Worm (Caenorhabditis elegans) whole organism, young adult: ENCODE results near the gene pch-2.
A peak's percentile ranks its signal among the peaks of the same experiment; 100 is the strongest.

ENCODE experiments used
- B0019.2 ChIP-seq: fragments of 200-800 bp; sonication (Bioruptor generic); conservative IDR thresholded peaks from 2 replicates; pipeline ENCODE4 v1.3.6; 2022; ENCODE audit warnings: missing genetic modification reagents, missing genetic modification characterization, missing compliant biosample characterization
- B0336.3 ChIP-seq: fragments of 200-800 bp; sonication (Bioruptor generic); IDR thresholded peaks from 2 replicates; pipeline ENCODE4 v1.3.6; 2022; ENCODE audit warnings: missing genetic modification characterization, missing compliant biosample characterization
- D2030.7 ChIP-seq: fragments of 200-800 bp; sonication (Bioruptor generic); IDR thresholded peaks from 2 replicates; pipeline ENCODE4 v1.3.6; 2022; ENCODE audit warnings: missing genetic modification reagents, missing genetic modification characterization, missing compliant biosample characterization
- F52B5.7 ChIP-seq: sonication (generic microtip); optimal IDR thresholded peaks from 2 replicates; lab custom pipeline; 2016; ENCODE audit warnings: mild to moderate bottlenecking, missing genetic modification characterization, missing compliant biosample characterization
- F55B11.4 ChIP-seq: sonication (generic microtip); optimal IDR thresholded peaks from 2 replicates; lab custom pipeline; 2016; ENCODE audit warnings: missing compliant biosample characterization, missing genetic modification characterization, borderline replicate concordance; ENCODE audit not compliant: insufficient read depth
- F57C9.4 ChIP-seq: sonication (generic microtip); optimal IDR thresholded peaks from 2 replicates; lab custom pipeline; 2017; ENCODE audit warnings: mild to moderate bottlenecking, missing genetic modification characterization, missing compliant biosample characterization
- K12H6.12 ChIP-seq: fragments of 200-800 bp; sonication (Bioruptor generic); optimal IDR thresholded peaks from 2 replicates; lab custom pipeline; 2018; ENCODE audit warnings: mild to moderate bottlenecking, missing genetic modification characterization, missing compliant biosample characterization
- Y67H2A.10 ChIP-seq: fragments of 200-800 bp; sonication (Bioruptor generic); conservative IDR thresholded peaks from 2 replicates; pipeline ENCODE4 v1.3.6; 2022; ENCODE audit warnings: missing genetic modification reagents, missing genetic modification characterization, missing compliant biosample characterization
- ZK185.1 ChIP-seq: sonication (generic microtip); optimal IDR thresholded peaks from 2 replicates; lab custom pipeline; 2016; ENCODE audit warnings: mild to moderate bottlenecking, missing genetic modification characterization, missing compliant biosample characterization; ENCODE audit not compliant: poor library complexity, severe bottlenecking
- ama-1 ChIP-seq, 3 experiments: fragments of 150-350 bp in 1 of 3; sonication (generic microtip) in 2 of 3; optimal IDR thresholded peaks; 2 replicates each; lab custom pipeline; 2014 to 2018; ENCODE audit warnings: missing biosample characterization in 2 of 3, missing genetic modification characterization in 2 of 3, missing genetic modification reagents in 2 of 3
- athp-1 ChIP-seq: sonication (generic microtip); optimal IDR thresholded peaks from 2 replicates; lab custom pipeline; 2017; ENCODE audit warnings: mild to moderate bottlenecking, missing genetic modification characterization, missing compliant biosample characterization
- attf-3 ChIP-seq: fragments of 200-800 bp; sonication (Bioruptor generic); conservative IDR thresholded peaks from 2 replicates; pipeline ENCODE4 v1.3.6; 2022; ENCODE audit warnings: missing genetic modification reagents, missing genetic modification characterization, missing compliant biosample characterization
- attf-6 ChIP-seq: fragments of 200-800 bp; sonication (Bioruptor generic); IDR thresholded peaks from 2 replicates; pipeline ENCODE4 v1.3.6; 2022; ENCODE audit warnings: missing genetic modification reagents, missing genetic modification characterization, missing compliant biosample characterization
- bed-2 ChIP-seq: fragments of 200-800 bp; sonication (Bioruptor generic); IDR thresholded peaks from 2 replicates; pipeline ENCODE4 v1.3.6; 2022; ENCODE audit warnings: missing genetic modification reagents, missing genetic modification characterization, missing compliant biosample characterization
- cebp-1 ChIP-seq, 2 experiments: fragments of 200-800 bp in 1 of 2; sonication (Bioruptor generic) in 1 of 2; sonication (generic microtip) in 1 of 2; IDR thresholded peaks in 1 of 2; optimal IDR thresholded peaks in 1 of 2; 2 replicates each; pipeline versions ENCODE4 v1.3.6 to Lab custom; 2017 to 2022; ENCODE audit warnings: missing compliant biosample characterization in 2 of 2, missing genetic modification characterization in 2 of 2, mild to moderate bottlenecking in 1 of 2, missing genetic modification reagents in 1 of 2, moderate library complexity in 1 of 2
- ceh-100 ChIP-seq: fragments of 200-800 bp; sonication (Bioruptor generic); IDR thresholded peaks from 2 replicates; pipeline ENCODE4 v1.3.6; 2022; ENCODE audit warnings: missing genetic modification reagents, missing genetic modification characterization, missing compliant biosample characterization
- ceh-79 ChIP-seq: sonication (generic microtip); optimal IDR thresholded peaks from 2 replicates; lab custom pipeline; 2017; ENCODE audit warnings: mild to moderate bottlenecking, missing genetic modification characterization, missing compliant biosample characterization
- die-1 ChIP-seq: sonication (generic microtip); optimal IDR thresholded peaks from 2 replicates; lab custom pipeline; 2016; ENCODE audit warnings: missing genotype, mild to moderate bottlenecking, missing genetic modification characterization, missing compliant biosample characterization
- dox-1 ChIP-seq: fragments of 200-800 bp; sonication (Bioruptor generic); IDR thresholded peaks from 2 replicates; pipeline ENCODE4 v1.3.6; 2022; ENCODE audit warnings: missing genetic modification reagents, missing genetic modification characterization, missing compliant biosample characterization
- egl-44 ChIP-seq: fragments of 200-800 bp; sonication (Bioruptor generic); IDR thresholded peaks from 2 replicates; pipeline ENCODE4 v1.3.6; 2022; ENCODE audit warnings: missing genetic modification reagents, missing genetic modification characterization, missing compliant biosample characterization
- ekl-4 ChIP-seq: fragments of 200-800 bp; sonication (Bioruptor generic); IDR thresholded peaks from 2 replicates; pipeline ENCODE4 v1.3.6; 2022; ENCODE audit warnings: missing genetic modification reagents, missing genetic modification characterization, missing compliant biosample characterization
- ets-4 ChIP-seq: fragments of 200-800 bp; sonication (Bioruptor generic); optimal IDR thresholded peaks from 2 replicates; lab custom pipeline; 2018; ENCODE audit warnings: mild to moderate bottlenecking, missing genetic modification characterization, missing compliant biosample characterization
- hmg-1.2 ChIP-seq: fragments of 200-800 bp; sonication (Bioruptor generic); IDR thresholded peaks from 2 replicates; pipeline ENCODE4 v1.3.6; 2022; ENCODE audit warnings: missing genetic modification reagents, missing genetic modification characterization, missing compliant biosample characterization
- hrde-1 ChIP-seq: sonication (generic microtip); optimal IDR thresholded peaks from 2 replicates; lab custom pipeline; 2016; ENCODE audit warnings: missing genetic modification characterization, mild to moderate bottlenecking, missing compliant biosample characterization, moderate library complexity, missing genotype, missing genetic modification reagents, borderline replicate concordance
- lin-40 ChIP-seq: sonication (generic microtip); optimal IDR thresholded peaks from 2 replicates; lab custom pipeline; 2016; ENCODE audit warnings: missing genetic modification characterization, mild to moderate bottlenecking, missing compliant biosample characterization, missing genotype, missing genetic modification reagents
- lin-54 ChIP-seq: fragments of 200-800 bp; sonication (Bioruptor generic); optimal IDR thresholded peaks from 2 replicates; lab custom pipeline; 2018; ENCODE audit warnings: mild to moderate bottlenecking, missing genetic modification characterization, missing compliant biosample characterization
- lsy-27 ChIP-seq: sonication (generic microtip); optimal IDR thresholded peaks from 2 replicates; lab custom pipeline; 2017; ENCODE audit warnings: missing genetic modification characterization, mild to moderate bottlenecking, missing compliant biosample characterization, antibody characterized with exemption, missing genotype, borderline replicate concordance; ENCODE audit not compliant: insufficient read depth
- madf-6 ChIP-seq: fragments of 200-800 bp; sonication (Bioruptor generic); IDR thresholded peaks from 2 replicates; pipeline ENCODE4 v1.3.6; 2022; ENCODE audit warnings: missing genetic modification reagents, missing genetic modification characterization, missing compliant biosample characterization
- mel-28 ChIP-seq: sonication (generic microtip); optimal IDR thresholded peaks from 2 replicates; lab custom pipeline; 2016; ENCODE audit warnings: borderline replicate concordance, mild to moderate bottlenecking, missing genetic modification characterization, missing compliant biosample characterization
- mes-4 ChIP-seq: sonication (generic microtip); optimal IDR thresholded peaks from 2 replicates; lab custom pipeline; 2016; ENCODE audit warnings: missing genotype, missing genetic modification characterization, missing compliant biosample characterization
- mxl-1 ChIP-seq: sonication (generic microtip); optimal IDR thresholded peaks from 2 replicates; lab custom pipeline; 2016; ENCODE audit warnings: missing genetic modification characterization, missing compliant biosample characterization
- nfya-1 ChIP-seq: sonication (generic microtip); optimal IDR thresholded peaks from 2 replicates; lab custom pipeline; 2017; ENCODE audit warnings: antibody characterized with exemption, missing compliant biosample characterization, missing genetic modification characterization, borderline replicate concordance; ENCODE audit not compliant: insufficient read depth
- nfya-2 ChIP-seq: fragments of 200-800 bp; sonication (Bioruptor generic); IDR thresholded peaks from 2 replicates; pipeline ENCODE4 v1.3.6; 2022; ENCODE audit warnings: missing genetic modification reagents, missing genetic modification characterization, missing compliant biosample characterization
- nfyb-1 ChIP-seq: fragments of 200-800 bp; sonication (Bioruptor generic); IDR thresholded peaks from 2 replicates; pipeline ENCODE4 v1.3.6; 2022; ENCODE audit warnings: missing genetic modification reagents, missing genetic modification characterization, missing compliant biosample characterization
- nhr-27 ChIP-seq: fragments of 200-800 bp; sonication (Bioruptor generic); optimal IDR thresholded peaks from 2 replicates; lab custom pipeline; 2018; ENCODE audit warnings: mild to moderate bottlenecking, missing genetic modification characterization, moderate library complexity, missing compliant biosample characterization
- nhr-80 ChIP-seq: sonication (generic microtip); optimal IDR thresholded peaks from 2 replicates; lab custom pipeline; 2016; ENCODE audit warnings: missing genetic modification characterization, missing compliant biosample characterization
- pbrm-1 ChIP-seq: fragments of 200-800 bp; sonication (Bioruptor generic); IDR thresholded peaks from 2 replicates; pipeline ENCODE4 v1.3.6; 2022; ENCODE audit warnings: missing genetic modification reagents, missing genetic modification characterization, missing compliant biosample characterization
- rec-8 ChIP-seq, 2 experiments: sonication (generic microtip); optimal IDR thresholded peaks; 2 replicates each; lab custom pipeline; 2016; ENCODE audit warnings: mild to moderate bottlenecking in 2 of 2, missing genetic modification characterization in 2 of 2, missing genetic modification reagents in 2 of 2, missing genotype in 2 of 2, missing biosample characterization in 1 of 2, missing compliant biosample characterization in 1 of 2, moderate library complexity in 1 of 2
- repo-1 ChIP-seq: sonication (generic microtip); optimal IDR thresholded peaks from 2 replicates; lab custom pipeline; 2017; ENCODE audit warnings: mild to moderate bottlenecking, missing genetic modification characterization, missing compliant biosample characterization
- snpc-1.3 ChIP-seq: sonication (generic microtip); optimal IDR thresholded peaks from 2 replicates; lab custom pipeline; 2017; ENCODE audit warnings: missing genetic modification characterization, mild to moderate bottlenecking, missing compliant biosample characterization, antibody characterized with exemption, moderate library complexity, missing genotype, missing genetic modification reagents; ENCODE audit not compliant: insufficient read depth
- snpc-3.4 ChIP-seq: sonication (generic microtip); optimal IDR thresholded peaks from 2 replicates; lab custom pipeline; 2017; ENCODE audit warnings: missing genetic modification characterization, mild to moderate bottlenecking, missing compliant biosample characterization, antibody characterized with exemption, moderate library complexity, missing genotype, missing genetic modification reagents
- snpc-4 ChIP-seq, 5 experiments: fragments of 150-350 bp in 1 of 5; sonication (generic microtip) in 4 of 5; optimal IDR thresholded peaks; 2 replicates each; lab custom pipeline; 2014 to 2018; ENCODE audit warnings: missing genetic modification characterization in 5 of 5, missing biosample characterization in 3 of 5, antibody characterized with exemption in 2 of 5, mild to moderate bottlenecking in 2 of 5, missing compliant biosample characterization in 2 of 5, missing genotype in 2 of 5, moderate library complexity in 2 of 5, missing genetic modification reagents in 1 of 5
- tbp1 ChIP-seq: fragments of 200-800 bp; sonication (Bioruptor generic); optimal IDR thresholded peaks from 2 replicates; lab custom pipeline; 2018; ENCODE audit warnings: mild to moderate bottlenecking, missing genetic modification characterization, missing compliant biosample characterization
- ztf-25 ChIP-seq: fragments of 200-800 bp; sonication (Bioruptor generic); IDR thresholded peaks from 2 replicates; pipeline ENCODE4 v1.3.6; 2022; ENCODE audit warnings: missing genetic modification reagents, missing genetic modification characterization, missing compliant biosample characterization
- ztf-3 ChIP-seq: fragments of 200-800 bp; sonication (Bioruptor generic); optimal IDR thresholded peaks from 2 replicates; lab custom pipeline; 2018; ENCODE audit warnings: mild to moderate bottlenecking, missing genetic modification characterization, missing compliant biosample characterization

pch-2 gene

DNA sequence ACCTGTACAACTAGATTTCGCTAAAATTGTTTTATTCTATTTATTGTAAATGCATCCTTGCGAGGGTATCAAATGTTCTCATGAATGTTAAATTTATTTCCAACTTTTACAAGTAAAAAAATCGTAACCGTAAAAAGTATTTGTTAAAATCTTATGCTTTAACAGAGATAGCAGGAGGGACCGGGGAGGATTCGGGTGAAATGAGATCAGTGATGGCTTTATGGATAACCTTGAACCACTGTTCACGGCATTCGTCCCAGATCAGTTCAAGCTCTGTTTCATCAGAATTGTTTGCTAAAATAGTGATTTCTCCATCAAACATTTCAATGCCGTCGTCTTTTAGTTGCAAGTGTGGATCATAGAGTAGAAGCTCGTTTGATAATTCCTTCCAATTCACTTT is 17.0 kb upstream of the pch-2 start:
- TF ChIP-seq rec-8 (tag; optimal IDR thresholded peaks at IDR 0.05; lab: Kevin White, UChicago): no peak
- TF ChIP-seq lin-40: no peak
- peak; percentile 11 for TF ChIP-seq nhr-27 (tag; lab: Kevin White, UChicago)
- TF ChIP-seq D2030.7 (GFP tag; lab: Robert Waterston, UW): 0 out of 2 replicates have a peak, but pooled peaks have one; percentile 28
- TF ChIP-seq hrde-1 (tag; lab: Kevin White, UChicago): peak; percentile 16
- TF ChIP-seq B0336.3 (GFP tag; lab: Robert Waterston, UW): peak; percentile 66; the same call in 1 of the 2 replicates
- TF ChIP-seq die-1: peak; percentile 16
- TF ChIP-seq nfya-2: peak; percentile 73; the same call in 1 of the 2 replicates
- peak; percentile 15 for TF ChIP-seq tbp1
- TF ChIP-seq ZK185.1 (tag; lab: Kevin White, UChicago): no peak
- peak; percentile 57; the same call in 1 of the 2 replicates for TF ChIP-seq nfyb-1 (GFP tag; lab: Robert Waterston, UW)
- TF ChIP-seq ztf-3 (GFP tag; lab: Kevin White, UChicago): no peak
- TF ChIP-seq athp-1 (tag; lab: Kevin White, UChicago): peak; percentile 22
- peak; percentile 7 for TF ChIP-seq F52B5.7 (tag; lab: Kevin White, UChicago)
- no peak for TF ChIP-seq K12H6.12 (tag; lab: Kevin White, UChicago)
- TF ChIP-seq mes-4: no peak
- no peak for TF ChIP-seq cebp-1 (GFP tag; IDR thresholded peaks at IDR 0.05; lab: Robert Waterston, UW)
- TF ChIP-seq cebp-1 (tag; optimal IDR thresholded peaks at IDR 0.05; lab: Kevin White, UChicago): peak; percentile 41
- TF ChIP-seq lin-54 (GFP tag; lab: Kevin White, UChicago): no peak
- no peak for TF ChIP-seq dox-1 (GFP tag; lab: Robert Waterston, UW)
- no peak for TF ChIP-seq bed-2 (GFP tag; lab: Robert Waterston, UW)
- TF ChIP-seq B0019.2: 0 out of 2 replicates have a peak, but pooled peaks have one; percentile 7
- TF ChIP-seq snpc-1.3: no peak
- no peak for TF ChIP-seq nhr-80 (tag; lab: Kevin White, UChicago)
- TF ChIP-seq ztf-25 (GFP tag; lab: Robert Waterston, UW): no peak
- no peak for TF ChIP-seq Y67H2A.10 (GFP tag; lab: Robert Waterston, UW)
- peak; percentile 15 for TF ChIP-seq repo-1 (tag; lab: Kevin White, UChicago)
- no peak for TF ChIP-seq attf-3 (GFP tag; lab: Robert Waterston, UW)
- 0 out of 2 replicates have a peak, but pooled peaks have one; percentile 14 for TF ChIP-seq ceh-100 (GFP tag; lab: Robert Waterston, UW)
- TF ChIP-seq ama-1 (optimal IDR thresholded peaks at IDR 0.05; lab: Kevin White, UChicago): no peak
- TF ChIP-seq ama-1 (GFP tag; optimal IDR thresholded peaks at IDR 0.05; lab: Kevin White, UChicago): peak in 1 of 2 experiments; percentile 31
- no peak for TF ChIP-seq mxl-1 (tag; lab: Kevin White, UChicago)
- TF ChIP-seq ceh-79 (tag; lab: Kevin White, UChicago): no peak
- no peak for TF ChIP-seq ets-4
- TF ChIP-seq madf-6 (GFP tag; lab: Robert Waterston, UW): peak; percentile 36; the same call in 1 of the 2 replicates
- no peak for TF ChIP-seq F55B11.4 (tag; lab: Kevin White, UChicago)
- peak; percentile 19 for TF ChIP-seq snpc-3.4 (tag; lab: Kevin White, UChicago)
- TF ChIP-seq pbrm-1 (GFP tag; lab: Robert Waterston, UW): 0 out of 2 replicates have a peak, but pooled peaks have one; percentile 37
- no peak for TF ChIP-seq hmg-1.2 (GFP tag; lab: Robert Waterston, UW)
- no peak for TF ChIP-seq lsy-27
- TF ChIP-seq snpc-4 (GFP tag; optimal IDR thresholded peaks at IDR 0.05; lab: Kevin White, UChicago): no peak
- TF ChIP-seq snpc-4 (tag; optimal IDR thresholded peaks at IDR 0.05; lab: Kevin White, UChicago): peak in 1 of 4 experiments; percentile 3
- TF ChIP-seq nfya-1 (tag; lab: Kevin White, UChicago): no peak
- no peak for TF ChIP-seq mel-28 (tag; lab: Kevin White, UChicago)
- 0 out of 2 replicates have a peak, but pooled peaks have one; percentile 29 for TF ChIP-seq ekl-4 (GFP tag; lab: Robert Waterston, UW)
- TF ChIP-seq egl-44 (GFP tag; lab: Robert Waterston, UW): no peak
- no peak for TF ChIP-seq F57C9.4
- 0 out of 2 replicates have a peak, but pooled peaks have one; percentile 58 for TF ChIP-seq attf-6 (GFP tag; lab: Robert Waterston, UW)
